Worm (Caenorhabditis elegans) whole organism, L2 larva: ENCODE data around the gene klp-7.

Experiments
- C34F6.9 ChIP-seq: fragments of 150-350 bp; optimal IDR thresholded peaks from 2 replicates; lab custom pipeline; 2014; ENCODE audit warnings: missing biosample characterization, missing genetic modification characterization
- F13H6.1 ChIP-seq: sonication (generic microtip); optimal IDR thresholded peaks from 2 replicates; lab custom pipeline; 2016; ENCODE audit warnings: missing genetic modification characterization, missing compliant biosample characterization
- R02D3.7 ChIP-seq: fragments of 150-350 bp; optimal IDR thresholded peaks from 2 replicates; lab custom pipeline; 2014; ENCODE audit warnings: missing biosample characterization, missing genetic modification characterization
- Y55F3AM.14 ChIP-seq: fragments of 200-800 bp; sonication (Bioruptor generic); optimal IDR thresholded peaks from 2 replicates; lab custom pipeline; 2018; ENCODE audit warnings: mild to moderate bottlenecking, missing genetic modification characterization, missing compliant biosample characterization
- ZK546.5 ChIP-seq: sonication (generic microtip); optimal IDR thresholded peaks from 2 replicates; lab custom pipeline; 2017; ENCODE audit warnings: missing biosample characterization, missing genetic modification characterization
- alr-1 ChIP-seq: fragments of 150-350 bp; optimal IDR thresholded peaks from 2 replicates; lab custom pipeline; 2014; ENCODE audit warnings: missing biosample characterization, missing genetic modification characterization
- aly-2 ChIP-seq: fragments of 150-350 bp; optimal IDR thresholded peaks from 2 replicates; lab custom pipeline; 2014; ENCODE audit warnings: missing biosample characterization, missing genetic modification characterization
- ama-1 ChIP-seq: fragments of 150-350 bp; optimal IDR thresholded peaks from 2 replicates; lab custom pipeline; 2018; ENCODE audit warnings: inconsistent platforms
- blmp-1 ChIP-seq: sonication (generic microtip); optimal IDR thresholded peaks from 2 replicates; lab custom pipeline; 2017; ENCODE audit warnings: missing genetic modification characterization, mild to moderate bottlenecking, missing compliant biosample characterization, antibody characterized with exemption, moderate library complexity; ENCODE audit not compliant: insufficient read depth
- ceh-16 ChIP-seq: fragments of 150-350 bp; optimal IDR thresholded peaks from 2 replicates; lab custom pipeline; 2014; ENCODE audit warnings: missing biosample characterization, missing genetic modification characterization
- ceh-82 ChIP-seq: fragments of 150-350 bp; optimal IDR thresholded peaks from 2 replicates; lab custom pipeline; 2014; ENCODE audit warnings: missing biosample characterization, missing genetic modification characterization
- crh-2 ChIP-seq: sonication (generic microtip); optimal IDR thresholded peaks from 2 replicates; lab custom pipeline; 2017; ENCODE audit warnings: missing biosample characterization, missing genetic modification characterization
- egl-27 ChIP-seq: sonication (generic microtip); optimal IDR thresholded peaks from 3 replicates; lab custom pipeline; 2017; ENCODE audit warnings: missing biosample characterization, missing genetic modification reagents, missing genetic modification characterization
- elt-1 ChIP-seq: fragments of 150-350 bp; optimal IDR thresholded peaks from 2 replicates; lab custom pipeline; 2014; ENCODE audit warnings: missing biosample characterization, missing genetic modification characterization
- elt-3 ChIP-seq: sonication (generic microtip); optimal IDR thresholded peaks from 2 replicates; lab custom pipeline; 2017; ENCODE audit warnings: missing biosample characterization, missing genetic modification characterization
- fos-1 ChIP-seq: fragments of 150-350 bp; optimal IDR thresholded peaks from 2 replicates; lab custom pipeline; 2014; ENCODE audit warnings: missing biosample characterization, missing genetic modification characterization
- gmeb-1 ChIP-seq: fragments of 150-350 bp; optimal IDR thresholded peaks from 2 replicates; lab custom pipeline; 2014; ENCODE audit warnings: missing biosample characterization, missing genetic modification characterization
- lin-11 ChIP-seq: fragments of 150-350 bp; sonication (generic microtip); optimal IDR thresholded peaks from 2 replicates; lab custom pipeline; 2014; ENCODE audit warnings: missing biosample characterization, missing genetic modification characterization, inconsistent platforms, mixed read lengths
- lin-13 ChIP-seq: fragments of 150-350 bp; optimal IDR thresholded peaks from 2 replicates; lab custom pipeline; 2014; ENCODE audit warnings: missing biosample characterization, missing genetic modification reagents, missing genetic modification characterization
- lin-39 ChIP-seq: fragments of 150-350 bp; optimal IDR thresholded peaks from 2 replicates; lab custom pipeline; 2014; ENCODE audit warnings: missing biosample characterization, missing genetic modification reagents, missing genetic modification characterization
- lsy-2 ChIP-seq, 2 experiments: fragments of 150-350 bp in 1 of 2; sonication (generic microtip) in 1 of 2; optimal IDR thresholded peaks; 2 replicates each; lab custom pipeline; 2014 to 2017; ENCODE audit warnings: missing biosample characterization in 2 of 2, missing genetic modification characterization in 2 of 2
- mab-5 ChIP-seq: fragments of 150-350 bp; optimal IDR thresholded peaks from 2 replicates; lab custom pipeline; 2014; ENCODE audit warnings: missing biosample characterization, missing genetic modification characterization
- mbf-1 ChIP-seq: sonication (generic microtip); optimal IDR thresholded peaks from 2 replicates; lab custom pipeline; 2017; ENCODE audit warnings: missing biosample characterization, missing genetic modification characterization
- mdl-1 ChIP-seq, 2 experiments: fragments of 150-350 bp in 1 of 2; sonication (generic microtip) in 1 of 2; optimal IDR thresholded peaks; 2 replicates each; lab custom pipeline; 2017; ENCODE audit warnings: missing biosample characterization in 2 of 2, missing genetic modification characterization in 2 of 2
- nhr-10 ChIP-seq: sonication (generic microtip); optimal IDR thresholded peaks from 2 replicates; lab custom pipeline; 2017; ENCODE audit warnings: missing biosample characterization, missing genetic modification characterization
- nhr-11 ChIP-seq: fragments of 150-350 bp; optimal IDR thresholded peaks from 2 replicates; lab custom pipeline; 2014; ENCODE audit warnings: missing biosample characterization, missing genetic modification characterization
- nhr-12 ChIP-seq: fragments of 150-350 bp; optimal IDR thresholded peaks from 2 replicates; lab custom pipeline; 2014; ENCODE audit warnings: missing biosample characterization, missing genetic modification characterization
- nhr-129 ChIP-seq: fragments of 150-350 bp; optimal IDR thresholded peaks from 2 replicates; lab custom pipeline; 2014; ENCODE audit warnings: missing biosample characterization, missing genetic modification characterization
- nhr-21 ChIP-seq: fragments of 150-350 bp; optimal IDR thresholded peaks from 2 replicates; lab custom pipeline; 2014; ENCODE audit warnings: missing biosample characterization, missing genetic modification characterization
- nhr-23 ChIP-seq: fragments of 150-350 bp; optimal IDR thresholded peaks from 2 replicates; lab custom pipeline; 2014; ENCODE audit warnings: missing biosample characterization, missing genetic modification reagents, missing genetic modification characterization
- nhr-237 ChIP-seq: fragments of 150-350 bp; optimal IDR thresholded peaks from 2 replicates; lab custom pipeline; 2014; ENCODE audit warnings: missing biosample characterization, missing genetic modification characterization
- nhr-25 ChIP-seq: fragments of 150-350 bp; sonication (generic microtip); optimal IDR thresholded peaks from 3 replicates; lab custom pipeline; 2014; ENCODE audit warnings: missing biosample characterization, missing genetic modification characterization
- nhr-6 ChIP-seq: fragments of 150-350 bp; optimal IDR thresholded peaks from 2 replicates; lab custom pipeline; 2014; ENCODE audit warnings: missing biosample characterization, missing genetic modification characterization
- nhr-77 ChIP-seq: fragments of 150-350 bp; optimal IDR thresholded peaks from 2 replicates; lab custom pipeline; 2014; ENCODE audit warnings: missing biosample characterization, missing genetic modification characterization
- peb-1 ChIP-seq: fragments of 150-350 bp; optimal IDR thresholded peaks from 2 replicates; lab custom pipeline; 2014; ENCODE audit warnings: missing biosample characterization, missing genetic modification characterization
- sem-4 ChIP-seq: fragments of 150-350 bp; optimal IDR thresholded peaks from 2 replicates; lab custom pipeline; 2014; ENCODE audit warnings: missing biosample characterization, missing genetic modification reagents, missing genetic modification characterization
- skn-1 ChIP-seq: sonication (generic microtip); optimal IDR thresholded peaks from 2 replicates; lab custom pipeline; 2017; ENCODE audit warnings: missing biosample characterization, missing genetic modification characterization
- sma-3 ChIP-seq: sonication (generic microtip); optimal IDR thresholded peaks from 2 replicates; lab custom pipeline; 2016; ENCODE audit warnings: missing genetic modification reagents, missing genetic modification characterization, missing compliant biosample characterization
- sma-9 ChIP-seq, 2 experiments: fragments of 150-350 bp in 1 of 2; sonication (generic microtip) in 1 of 2; optimal IDR thresholded peaks; 2 replicates each; lab custom pipeline; 2014 to 2016; ENCODE audit warnings: missing genetic modification characterization in 2 of 2, mild to moderate bottlenecking in 1 of 2, missing biosample characterization in 1 of 2, missing compliant biosample characterization in 1 of 2, missing genetic modification reagents in 1 of 2, moderate library complexity in 1 of 2
- snpc-4 ChIP-seq: fragments of 150-350 bp; optimal IDR thresholded peaks from 2 replicates; lab custom pipeline; 2014; ENCODE audit warnings: missing biosample characterization, missing genetic modification characterization
- unc-39 ChIP-seq: fragments of 150-350 bp; optimal IDR thresholded peaks from 2 replicates; lab custom pipeline; 2014; ENCODE audit warnings: missing biosample characterization, missing genetic modification characterization
- unc-55 ChIP-seq: fragments of 150-350 bp; sonication (generic microtip); optimal IDR thresholded peaks from 3 replicates; lab custom pipeline; 2014; ENCODE audit warnings: missing biosample characterization, missing genetic modification reagents, missing genetic modification characterization
- unc-62 ChIP-seq: fragments of 150-350 bp; optimal IDR thresholded peaks from 2 replicates; lab custom pipeline; 2014; ENCODE audit warnings: missing biosample characterization, missing genetic modification reagents, missing genetic modification characterization
- zag-1 ChIP-seq: fragments of 150-350 bp; optimal IDR thresholded peaks from 2 replicates; lab custom pipeline; 2014; ENCODE audit warnings: missing biosample characterization, missing genetic modification characterization
- ztf-1 ChIP-seq: fragments of 200-800 bp; sonication (Bioruptor generic); conservative IDR thresholded peaks from 2 replicates; pipeline ENCODE4 v1.3.6; 2022; ENCODE audit warnings: missing genetic modification characterization, missing compliant biosample characterization

klp-7 gene

ce11 chrIII:10816045-10816444 lies 10.3 kb downstream of the klp-7 start:
- TF ChIP-seq C34F6.9 (tag; lab: Kevin White, UChicago) (peak; percentile 48), egl-27 (tag; lab: Kevin White, UChicago) (no peak), ZK546.5 (tag; lab: Kevin White, UChicago) (no peak), mbf-1 (no peak), nhr-21 (tag; lab: Kevin White, UChicago) (no peak), R02D3.7 (tag; lab: Kevin White, UChicago) (no peak), nhr-10 (tag; lab: Kevin White, UChicago) (no peak), nhr-11 (tag; lab: Kevin White, UChicago) (no peak), aly-2 (no peak), lsy-2 (tag; optimal IDR thresholded peaks at IDR 0.05; lab: Kevin White, UChicago) (peak in 1 of 2 experiments; percentile 40), zag-1 (tag; lab: Kevin White, UChicago) (no peak), nhr-77 (tag; lab: Kevin White, UChicago) (no peak), sma-9 (GFP tag; optimal IDR thresholded peaks at IDR 0.05; lab: Kevin White, UChicago) (peak; percentile 47), sma-9 (tag; optimal IDR thresholded peaks at IDR 0.05; lab: Kevin White, UChicago) (no peak), nhr-12 (no peak), unc-62 (no peak), unc-55 (GFP tag; lab: Kevin White, UChicago) (no peak), ztf-1 (GFP tag; lab: Robert Waterston, UW) (no peak), nhr-129 (tag; lab: Kevin White, UChicago) (peak; percentile 33), peb-1 (tag; lab: Kevin White, UChicago) (no peak), fos-1 (tag; lab: Kevin White, UChicago) (no peak), nhr-6 (tag; lab: Kevin White, UChicago) (no peak), lin-13 (GFP tag; lab: Kevin White, UChicago) (no peak), Y55F3AM.14 (GFP tag; lab: Kevin White, UChicago) (no peak), nhr-23 (tag; lab: Kevin White, UChicago) (no peak), snpc-4 (no peak), alr-1 (tag; lab: Kevin White, UChicago) (no peak), F13H6.1 (peak; percentile 46), ama-1 (lab: Kevin White, UChicago) (no peak)

- TF ChIP-seq nhr-21 (tag; lab: Kevin White, UChicago) (no peak), nhr-77 (tag; lab: Kevin White, UChicago) (no peak), nhr-6 (tag; lab: Kevin White, UChicago) (no peak), nhr-12 (no peak), nhr-11 (tag; lab: Kevin White, UChicago) (no peak), ceh-16 (tag; lab: Kevin White, UChicago) (no peak), crh-2 (tag; lab: Kevin White, UChicago) (no peak), Y55F3AM.14 (GFP tag; lab: Kevin White, UChicago) (no peak), zag-1 (tag; lab: Kevin White, UChicago) (no peak), unc-55 (GFP tag; lab: Kevin White, UChicago) (no peak), unc-62 (no peak), ceh-82 (no peak), fos-1 (tag; lab: Kevin White, UChicago) (no peak), mab-5 (tag; lab: Kevin White, UChicago) (no peak), skn-1 (no peak), sma-3 (GFP tag; lab: Kevin White, UChicago) (no peak), mdl-1 (tag; optimal IDR thresholded peaks at IDR 0.05; lab: Kevin White, UChicago) (no peak), nhr-129 (tag; lab: Kevin White, UChicago) (peak; percentile 37), ama-1 (lab: Kevin White, UChicago) (no peak), F13H6.1 (peak; percentile 77), peb-1 (tag; lab: Kevin White, UChicago) (no peak), C34F6.9 (tag; lab: Kevin White, UChicago) (peak; percentile 6)
Observed at ce11 chrIII:10816800-10817418, 11.2 kb downstream of the klp-7 start, which contains the start of gene sca-1. TSS of gene sca-1 (minus strand) at chrIII:10816850.

ce11 chrIII:10818364-10818763 lies 12.6 kb downstream of the klp-7 start:
- no peak for TF ChIP-seq nhr-237 (tag; lab: Kevin White, UChicago)
- peak; percentile 4 for TF ChIP-seq Y55F3AM.14 (GFP tag; lab: Kevin White, UChicago)
- TF ChIP-seq C34F6.9 (tag; lab: Kevin White, UChicago) = peak; percentile 72
- peak; percentile 15 for TF ChIP-seq sem-4 (tag; lab: Kevin White, UChicago)
- TF ChIP-seq lin-13 (GFP tag; lab: Kevin White, UChicago) = peak; percentile 56
- no peak for TF ChIP-seq lin-39 (tag; lab: Kevin White, UChicago)
- TF ChIP-seq skn-1 = no peak
- TF ChIP-seq crh-2 (tag; lab: Kevin White, UChicago) = peak; percentile 71
- TF ChIP-seq unc-39 = no peak
- peak; percentile 64 for TF ChIP-seq nhr-25 (tag; lab: Kevin White, UChicago)
- no peak for TF ChIP-seq nhr-10 (tag; lab: Kevin White, UChicago)
- peak; percentile 59 for TF ChIP-seq F13H6.1
- TF ChIP-seq elt-3 (tag; lab: Kevin White, UChicago) = no peak
- TF ChIP-seq mbf-1 = no peak
- peak; percentile 33 for TF ChIP-seq gmeb-1 (tag; lab: Kevin White, UChicago)
- peak; percentile 58 for TF ChIP-seq sma-3 (GFP tag; lab: Kevin White, UChicago)
- peak in 1 of 2 experiments; percentile 64 for TF ChIP-seq lsy-2 (tag; optimal IDR thresholded peaks at IDR 0.05; lab: Kevin White, UChicago)
- TF ChIP-seq blmp-1 = peak; percentile 83
- no peak for TF ChIP-seq nhr-11 (tag; lab: Kevin White, UChicago)
- no peak for TF ChIP-seq lin-11
- no peak for TF ChIP-seq R02D3.7 (tag; lab: Kevin White, UChicago)
- no peak for TF ChIP-seq nhr-23 (tag; lab: Kevin White, UChicago)
- TF ChIP-seq elt-1 (tag; lab: Kevin White, UChicago) = no peak
- peak; percentile 77 for TF ChIP-seq fos-1 (tag; lab: Kevin White, UChicago)
- TF ChIP-seq nhr-129 (tag; lab: Kevin White, UChicago) = peak; percentile 72
- peak; percentile 29 for TF ChIP-seq sma-9 (GFP tag; optimal IDR thresholded peaks at IDR 0.05; lab: Kevin White, UChicago)
- TF ChIP-seq sma-9 (tag; optimal IDR thresholded peaks at IDR 0.05; lab: Kevin White, UChicago) = no peak
